Fruit fly (Drosophila melanogaster): ENCODE measurements around the gene ey.

ey gene

DNA sequence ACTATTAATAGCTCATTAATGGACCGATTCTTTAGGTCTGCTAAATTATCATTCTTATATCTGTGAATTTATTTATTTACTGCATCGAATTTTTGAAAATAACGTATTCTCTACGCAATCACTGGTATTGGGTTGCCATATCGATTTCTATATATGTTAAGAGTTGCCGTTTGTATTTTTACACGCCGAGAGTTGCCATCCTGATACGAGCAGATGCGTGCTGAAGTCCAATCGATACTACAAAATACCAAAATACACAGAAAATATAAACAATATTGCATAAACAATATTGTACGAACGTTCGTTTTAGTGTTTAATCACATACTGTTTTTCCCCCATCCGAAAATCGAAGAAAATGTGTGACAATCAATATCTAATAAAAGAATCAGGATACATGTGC, at the start of gene ey:
TSS of gene ey (plus strand) at position 227 of the 400 bp plus-strand sequence.
- TF ChIP-seq CTCF (optimal IDR thresholded peaks at IDR 0.05) (peak; percentile 49 to 67), CG8478 (optimal IDR thresholded peaks at IDR 0.05) (no peak)

DNA sequence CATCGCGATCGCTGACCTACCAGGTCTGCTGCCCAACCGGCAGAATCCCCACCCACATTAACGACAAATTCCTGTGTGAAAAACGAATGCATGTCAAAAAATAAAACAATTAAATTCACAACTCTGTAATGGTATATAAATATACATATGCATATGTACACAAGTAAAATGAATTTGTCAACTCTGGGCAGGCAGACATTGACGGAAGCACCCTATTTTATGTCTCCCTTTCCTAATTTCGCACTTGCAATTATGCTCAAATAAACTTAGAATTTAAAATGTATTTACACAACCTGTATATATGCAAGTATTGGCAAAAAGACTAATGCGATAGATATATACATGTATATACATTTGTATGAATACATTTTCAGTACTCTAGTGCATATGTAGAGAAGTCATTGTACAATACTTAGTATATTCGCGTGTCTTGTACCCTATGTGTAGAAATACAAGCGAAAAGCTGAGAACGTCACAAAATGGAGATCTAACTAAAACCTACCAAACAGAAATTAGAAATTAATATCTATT, 38.4 kb upstream of the ey start:
- no peak for TF ChIP-seq CTCF (optimal IDR thresholded peaks at IDR 0.05)
- TF ChIP-seq CG8478 (optimal IDR thresholded peaks at IDR 0.05) = no peak

DNA sequence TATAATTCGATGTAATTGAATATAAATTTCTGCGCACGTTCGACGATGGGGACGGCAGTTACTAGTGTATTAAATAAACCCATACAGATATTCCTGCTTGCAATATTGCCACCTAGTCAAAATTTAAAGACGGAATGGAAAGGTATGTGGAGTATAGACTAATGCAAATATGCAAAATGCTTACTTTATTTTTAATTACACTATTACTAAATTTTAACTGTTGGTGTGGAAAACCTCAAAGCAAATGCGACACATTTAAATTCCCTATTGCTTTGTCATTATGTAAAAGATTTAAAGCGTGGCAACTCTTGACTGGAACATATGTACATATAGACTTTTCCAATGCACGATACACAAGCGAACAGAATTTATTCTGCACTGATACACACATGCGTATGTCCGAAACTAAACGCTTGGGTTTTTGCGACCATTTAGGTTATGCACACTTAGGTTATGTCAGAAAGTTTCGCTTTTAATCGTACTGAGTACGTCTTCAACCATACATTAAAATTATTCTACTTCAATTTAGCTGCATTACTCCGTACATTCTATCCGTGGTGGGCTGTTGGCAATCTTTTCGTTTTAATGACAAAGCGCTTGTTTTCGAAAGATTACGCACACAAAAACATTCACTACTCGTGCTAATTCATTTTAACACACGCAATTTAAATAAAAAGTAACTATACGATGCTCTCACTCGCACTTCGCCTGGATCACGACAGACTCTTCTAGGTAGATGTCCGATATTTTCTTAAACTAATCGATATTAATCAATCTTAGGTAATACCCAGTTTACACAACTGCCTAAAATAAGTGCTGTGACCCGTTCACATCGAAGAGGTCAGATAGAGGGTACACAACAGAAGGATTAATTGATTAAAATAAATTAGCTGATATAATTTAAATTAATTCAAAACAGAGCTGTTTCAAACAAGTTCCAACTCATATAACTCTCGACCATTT, 37.3 kb upstream of the ey start, which contains the start of gene gw:
TSS of gene gw (minus strand) at position 725 of the 963 bp plus-strand sequence.
- TF ChIP-seq CG8478 (optimal IDR thresholded peaks at IDR 0.05) (no peak), CTCF (optimal IDR thresholded peaks at IDR 0.05) (no peak)

DNA sequence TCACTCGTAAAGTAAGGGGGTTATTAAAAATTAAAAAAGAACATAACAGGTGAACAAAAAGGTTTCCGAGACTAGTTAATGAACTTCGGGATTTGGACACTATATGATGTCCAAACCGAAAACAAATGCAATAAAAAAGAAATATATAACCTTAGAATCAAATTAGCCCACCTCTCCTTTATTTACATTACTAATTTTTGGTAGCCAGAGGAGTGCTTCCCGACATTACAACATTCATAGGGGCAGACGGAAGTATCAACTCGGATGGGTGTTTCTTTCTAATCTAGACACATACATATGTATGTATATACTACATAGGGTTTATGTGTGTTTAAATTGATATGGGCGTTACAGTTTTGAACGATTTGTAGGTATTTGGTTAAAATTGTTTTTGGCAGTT, 35.4 kb upstream of the ey start:
- TF ChIP-seq CTCF (optimal IDR thresholded peaks at IDR 0.05) = no peak

DNA sequence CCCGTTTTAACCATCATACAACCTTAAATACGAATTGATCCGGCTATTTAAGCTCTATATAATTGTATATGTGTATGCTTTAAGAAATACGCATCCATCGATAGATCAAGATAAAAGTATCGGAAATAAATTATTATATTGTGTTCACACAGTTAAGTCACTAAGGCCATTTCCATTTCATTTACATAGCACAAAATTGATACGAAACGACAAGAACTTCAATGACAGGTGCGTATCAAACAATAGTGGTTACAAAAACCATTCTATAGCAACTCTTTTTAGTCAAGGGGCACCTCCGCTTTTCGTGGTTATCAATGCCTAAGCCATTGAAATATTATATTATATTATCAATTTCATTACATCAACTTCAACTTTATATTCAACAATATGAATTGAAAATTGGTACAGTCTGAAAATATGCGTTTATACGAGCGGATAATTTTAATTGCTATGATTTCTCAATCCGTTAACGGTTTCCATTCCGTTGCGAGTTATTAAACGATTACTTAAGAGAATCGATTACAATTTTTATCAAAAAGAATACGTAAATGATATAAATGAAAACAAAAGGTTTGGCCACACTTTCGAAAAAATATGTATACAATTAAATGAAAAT, 34.3 kb upstream of the ey start, which contains the start of the genes CG46466 and Slip1:
TSS of gene CG46466 (minus strand) at position 70 of the 616 bp plus-strand sequence.
TSS of gene Slip1 (plus strand) at position 567 of the 616 bp plus-strand sequence.
- no peak for TF ChIP-seq CG8478 (optimal IDR thresholded peaks at IDR 0.05)

DNA sequence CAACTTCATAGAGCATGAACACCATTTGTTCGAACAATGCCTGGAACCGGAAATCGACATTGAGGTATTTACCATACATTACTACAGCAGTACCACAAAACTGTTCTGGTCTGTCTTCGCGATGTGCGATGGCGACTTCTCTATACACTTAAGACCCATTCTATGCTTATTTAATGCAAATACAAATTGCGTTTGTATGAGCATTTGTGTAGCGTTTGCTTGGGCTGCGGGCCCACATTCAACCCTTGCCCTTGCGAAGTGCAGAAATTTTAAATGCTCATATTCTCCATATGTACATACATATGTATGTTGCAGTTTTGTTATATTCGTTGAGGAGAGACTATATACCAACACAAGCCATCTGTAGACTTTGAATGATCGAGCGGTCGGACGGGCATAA, 33.2 kb upstream of the ey start:
- no peak for TF ChIP-seq CG8478 (optimal IDR thresholded peaks at IDR 0.05)
- TF ChIP-seq CTCF (optimal IDR thresholded peaks at IDR 0.05) = no peak

DNA sequence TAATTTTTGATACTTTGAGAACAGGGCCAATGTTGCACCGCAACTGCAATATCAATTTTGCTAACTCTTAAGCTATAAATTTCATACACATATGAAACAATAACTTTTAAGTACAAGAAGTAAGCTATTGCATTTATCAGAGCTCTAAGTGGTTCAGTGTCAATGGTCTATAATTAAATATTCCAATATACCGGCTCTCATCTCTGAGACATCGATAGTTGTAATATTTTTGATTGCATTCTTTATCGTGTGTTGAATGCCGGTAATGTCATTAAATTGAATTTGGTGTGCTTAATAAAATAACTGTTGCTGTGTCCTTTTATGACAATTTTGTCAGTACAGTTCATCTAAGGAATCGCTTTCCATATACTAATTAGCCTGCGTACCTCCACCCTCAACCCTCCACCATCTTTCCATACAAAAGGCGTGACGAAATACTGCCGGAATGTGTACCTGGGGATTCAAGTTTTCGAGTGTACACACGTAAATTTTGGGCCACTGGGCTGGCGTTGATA, 26.5 kb upstream of the ey start, which contains the start of gene CG11360:
TSS of gene CG11360 (plus strand) at position 238 of the 515 bp plus-strand sequence.
- no peak for TF ChIP-seq CG8478 (optimal IDR thresholded peaks at IDR 0.05)
- TF ChIP-seq CTCF (optimal IDR thresholded peaks at IDR 0.05) = no peak

DNA sequence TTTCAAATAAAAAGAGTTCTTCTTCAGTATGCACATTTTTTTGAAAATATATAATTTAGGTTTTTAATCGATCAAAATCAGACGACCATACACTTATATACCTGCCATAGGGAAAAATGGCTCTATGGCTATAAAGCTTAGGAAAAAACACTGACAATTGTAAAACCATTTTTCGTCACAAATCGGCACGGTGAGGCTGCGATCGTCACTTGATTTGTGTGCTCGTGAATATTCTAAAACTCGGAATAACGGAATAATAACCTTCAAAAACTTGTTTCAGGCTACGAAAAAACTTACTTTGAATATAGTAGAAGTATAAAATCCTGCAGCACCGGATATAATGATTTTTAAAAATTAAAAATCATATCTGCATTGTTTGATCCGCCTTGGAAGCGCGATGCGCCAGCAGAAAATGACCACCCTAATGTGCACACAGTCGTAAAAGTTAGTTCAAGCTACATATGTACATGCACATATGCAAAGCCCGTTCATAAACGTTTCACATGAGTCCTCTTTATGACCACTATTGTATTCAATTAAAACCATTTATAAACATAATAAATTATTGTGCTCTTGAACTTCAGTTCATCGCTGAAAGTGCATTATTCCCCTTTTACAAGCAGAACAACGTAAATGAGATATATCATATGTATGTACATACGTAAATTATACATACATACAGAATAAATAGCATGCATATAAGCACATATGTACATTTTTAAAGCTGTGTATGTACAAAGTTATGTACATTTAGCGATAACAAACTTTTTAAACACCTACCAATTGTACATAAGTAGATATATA, 2.4 kb upstream of the ey start:
- TF ChIP-seq CTCF (optimal IDR thresholded peaks at IDR 0.05) (no peak), CG8478 (optimal IDR thresholded peaks at IDR 0.05) (no peak)

DNA sequence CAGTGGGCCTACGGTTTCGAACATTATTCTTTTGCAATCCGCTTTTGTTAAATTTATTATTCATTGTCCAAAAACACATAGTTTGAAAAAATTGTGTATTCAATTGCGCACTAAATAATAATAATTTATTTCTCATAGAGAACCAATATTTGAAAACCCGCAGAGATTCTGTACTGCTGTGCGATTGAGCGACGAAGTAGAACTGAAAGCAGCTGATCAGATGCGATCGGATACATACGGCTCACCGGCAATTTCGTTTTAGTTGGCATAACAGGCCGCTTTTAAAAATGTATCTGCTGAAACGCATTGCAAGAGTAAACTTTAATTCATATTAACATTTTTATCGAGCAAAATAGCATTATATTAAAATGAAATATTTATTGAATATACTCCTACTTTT, 1.6 kb upstream of the ey start, which contains the start of gene myo:
TSS of gene myo (minus strand) at position 211 of the 400 bp plus-strand sequence.
- TF ChIP-seq CG8478 (optimal IDR thresholded peaks at IDR 0.05) = no peak
- TF ChIP-seq CTCF (optimal IDR thresholded peaks at IDR 0.05) = no peak

DNA sequence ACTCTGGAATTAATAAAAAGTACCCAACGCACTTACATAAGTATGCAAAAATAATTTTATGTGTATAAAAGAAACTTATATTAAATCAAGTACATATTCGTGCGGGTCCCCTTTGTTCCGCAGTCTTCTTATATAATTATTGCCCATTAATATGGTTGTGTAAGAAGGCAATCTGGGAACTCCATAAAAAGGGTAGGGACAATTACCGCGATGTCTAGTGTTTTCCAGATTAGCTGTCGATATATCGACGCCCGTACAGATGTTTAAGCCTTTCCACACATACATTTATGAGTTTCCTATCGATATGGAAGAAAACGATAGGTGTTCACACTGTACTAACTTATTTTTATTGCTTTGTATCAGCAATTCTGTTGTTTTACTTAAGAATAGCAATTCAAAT, 851 bp upstream of the ey start:
- TF ChIP-seq CG8478 (optimal IDR thresholded peaks at IDR 0.05) (no peak), CTCF (optimal IDR thresholded peaks at IDR 0.05) (peak; percentile 9 to 33)

DNA sequence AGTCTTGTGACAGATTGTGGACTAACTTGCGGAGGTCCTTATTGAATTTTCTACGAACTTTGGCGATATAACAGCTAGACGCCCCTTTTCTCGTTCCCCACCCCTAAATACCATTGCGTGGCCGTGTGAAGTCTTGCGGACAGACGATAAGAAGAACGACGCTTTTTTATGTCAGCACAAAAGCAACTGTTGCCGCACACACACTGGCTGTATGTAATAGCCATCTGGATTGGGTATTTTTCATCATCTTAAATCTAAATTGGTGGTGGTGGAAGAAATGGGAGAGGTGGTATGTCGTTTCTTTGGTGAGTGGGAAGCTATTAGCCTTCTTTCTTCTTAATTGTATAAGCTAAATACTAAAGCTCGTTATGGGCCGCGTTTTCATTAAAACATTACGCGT, 4.5 kb downstream of the ey start:
- TF ChIP-seq CTCF (optimal IDR thresholded peaks at IDR 0.05) (no peak), CG8478 (optimal IDR thresholded peaks at IDR 0.05) (no peak)

DNA sequence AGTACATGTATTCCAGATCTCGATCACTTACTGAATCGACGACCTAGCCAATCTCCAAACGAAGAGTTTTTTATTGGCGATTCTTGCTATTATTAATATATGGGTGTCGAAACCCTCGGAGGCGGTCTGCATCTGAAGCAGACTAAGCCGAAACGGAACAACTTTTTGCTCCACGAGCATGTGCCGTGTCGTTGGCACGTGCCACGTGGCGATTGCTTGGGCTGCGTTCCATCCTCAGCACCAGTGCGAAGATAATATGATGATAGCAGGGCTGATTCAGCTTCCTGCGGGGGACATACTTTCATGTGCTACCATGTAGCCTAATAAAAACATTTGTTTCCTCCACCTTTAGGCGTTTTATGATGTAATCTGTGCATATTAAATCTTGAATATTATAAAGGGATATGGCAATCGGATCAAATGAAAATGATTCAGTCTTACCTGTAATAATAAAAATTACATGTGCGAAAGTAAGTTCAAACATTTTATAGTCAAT, 5.4 kb downstream of the ey start:
- no peak for TF ChIP-seq CG8478 (optimal IDR thresholded peaks at IDR 0.05)
- no peak for TF ChIP-seq CTCF (optimal IDR thresholded peaks at IDR 0.05)

DNA sequence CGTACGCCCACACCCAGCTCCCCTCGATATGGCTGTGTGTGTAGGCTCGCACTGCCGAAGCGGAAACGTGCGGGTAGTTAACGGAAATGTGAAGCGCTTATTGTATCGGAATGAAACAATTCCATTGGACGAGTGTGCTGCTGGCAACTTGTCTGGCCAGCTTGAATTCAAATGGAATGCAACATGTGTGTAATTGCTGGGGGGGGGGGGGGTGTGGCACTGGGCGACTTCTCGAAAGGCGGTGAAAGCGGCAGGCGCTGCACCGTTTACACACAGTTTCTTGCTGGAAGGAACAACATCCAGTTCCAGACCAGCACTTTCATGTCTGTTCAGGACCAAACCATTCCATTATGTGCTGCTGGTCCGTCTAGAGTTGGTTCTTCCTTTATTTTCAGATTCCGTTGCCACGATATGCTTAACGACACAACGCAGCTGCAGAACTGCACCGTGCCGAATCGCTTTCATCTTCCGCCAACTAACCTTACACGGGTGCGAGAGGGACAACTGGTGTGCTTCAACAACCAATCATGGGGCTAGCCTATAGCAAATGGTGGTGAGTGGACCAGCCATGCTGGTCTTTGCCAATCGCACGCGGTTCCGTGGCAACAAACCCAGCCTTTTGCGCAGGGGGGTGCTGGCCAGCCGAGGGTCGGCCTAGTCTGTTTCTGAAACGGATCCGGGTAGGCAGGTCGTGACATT, 6.7 kb downstream of the ey start:
- no peak for TF ChIP-seq CTCF (optimal IDR thresholded peaks at IDR 0.05)

DNA sequence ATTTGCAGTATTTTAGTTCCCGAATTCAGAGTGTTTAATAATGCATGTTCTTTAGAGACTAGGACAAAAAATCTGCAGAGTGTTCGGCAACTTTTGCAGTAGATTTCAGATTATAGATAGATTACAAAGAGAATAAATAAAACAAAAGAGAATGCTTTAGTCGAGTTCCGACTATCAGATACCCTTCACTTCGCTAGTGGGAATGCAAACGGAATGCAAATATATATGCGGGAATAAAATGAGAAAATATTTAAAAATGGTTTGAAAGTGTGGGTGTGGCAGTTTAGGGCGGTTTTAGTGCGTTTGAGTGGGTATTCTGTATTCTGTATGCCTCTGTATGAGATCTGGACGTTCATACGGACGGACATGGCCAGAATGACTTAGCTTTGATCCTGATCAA, 9.4 kb downstream of the ey start:
- TF ChIP-seq CG8478 (optimal IDR thresholded peaks at IDR 0.05) (no peak), CTCF (optimal IDR thresholded peaks at IDR 0.05) (no peak)

Measured in S2 (cell line).